Worm (Caenorhabditis elegans) whole organism, early embryonic: ENCODE results near the gene nft-1.

Source experiments
- B0310.2 ChIP-seq: sonication (generic microtip); optimal IDR thresholded peaks from 2 replicates; lab custom pipeline; 2016; ENCODE audit warnings: mild to moderate bottlenecking, missing genetic modification characterization, missing compliant biosample characterization
- ama-1 ChIP-seq: fragments of 150-350 bp; optimal IDR thresholded peaks from 2 replicates; lab custom pipeline; 2014
- ets-7 ChIP-seq: sonication (generic microtip); optimal IDR thresholded peaks from 2 replicates; lab custom pipeline; 2016; ENCODE audit warnings: missing genotype, missing genetic modification characterization, missing compliant biosample characterization
- flt-1 ChIP-seq: fragments of 200-800 bp; sonication (Bioruptor generic); IDR thresholded peaks from 2 replicates; pipeline ENCODE4 v1.3.6; 2022; ENCODE audit warnings: missing genetic modification characterization, missing compliant biosample characterization
- hmbx-1 ChIP-seq: sonication (generic microtip); optimal IDR thresholded peaks from 2 replicates; lab custom pipeline; 2016; ENCODE audit warnings: mild to moderate bottlenecking, missing genetic modification characterization, missing compliant biosample characterization
- hmg-4 ChIP-seq: fragments of 200-800 bp; sonication (Bioruptor generic); optimal IDR thresholded peaks from 2 replicates; lab custom pipeline; 2018; ENCODE audit warnings: mild to moderate bottlenecking, missing genetic modification characterization, missing compliant biosample characterization
- hnd-1 ChIP-seq: sonication (generic microtip); optimal IDR thresholded peaks from 2 replicates; lab custom pipeline; 2016; ENCODE audit warnings: missing genetic modification characterization, missing compliant biosample characterization
- scrt-1 ChIP-seq: fragments of 200-800 bp; sonication (Bioruptor generic); IDR thresholded peaks from 2 replicates; pipeline ENCODE4 v1.3.6; 2022; ENCODE audit warnings: missing genetic modification characterization, missing compliant biosample characterization
- tbx-37 ChIP-seq: fragments of 200-800 bp; sonication (Bioruptor generic); conservative IDR thresholded peaks from 2 replicates; pipeline ENCODE4 v1.3.6; 2022; ENCODE audit warnings: missing genetic modification reagents, missing genetic modification characterization, missing compliant biosample characterization
- tra-4 ChIP-seq: sonication (generic microtip); optimal IDR thresholded peaks from 2 replicates; lab custom pipeline; 2017; ENCODE audit warnings: missing genetic modification characterization, missing compliant biosample characterization

- TF ChIP-seq ama-1 (lab: Kevin White, UChicago), result no peak
- TF ChIP-seq B0310.2 (tag; lab: Kevin White, UChicago), result no peak
- TF ChIP-seq scrt-1 (GFP tag; lab: Robert Waterston, UW), result no peak
- TF ChIP-seq hnd-1 (tag; lab: Kevin White, UChicago), result no peak
- TF ChIP-seq flt-1 (GFP tag; lab: Robert Waterston, UW), result no peak
- no peak for TF ChIP-seq tra-4 (tag; lab: Kevin White, UChicago)
- no peak for TF ChIP-seq hmg-4 (GFP tag; lab: Kevin White, UChicago)
- no peak for TF ChIP-seq hmbx-1 (tag; lab: Kevin White, UChicago)
- no peak for TF ChIP-seq tbx-37 (GFP tag; lab: Robert Waterston, UW)
- no peak for TF ChIP-seq ets-7 (tag; lab: Kevin White, UChicago)
These were observed 28.2 kb upstream of the nft-1 start for ce11 chrIII:11895504-11895903.
